Worm (Caenorhabditis elegans) whole organism, L1 larva: ENCODE results near the gene T28F3.9.
A peak's percentile ranks its signal among the peaks of the same experiment; 100 is the strongest.

Source experiments
- Y116A8C.19 ChIP-seq: sonication (generic microtip); optimal IDR thresholded peaks from 2 replicates; lab custom pipeline; 2016; ENCODE audit warnings: missing compliant biosample characterization, missing genetic modification characterization, borderline replicate concordance
- aly-2 ChIP-seq: fragments of 150-350 bp; optimal IDR thresholded peaks from 2 replicates; lab custom pipeline; 2014; ENCODE audit warnings: missing biosample characterization, missing genetic modification characterization
- blmp-1 ChIP-seq: fragments of 150-350 bp; optimal IDR thresholded peaks from 2 replicates; lab custom pipeline; 2014; ENCODE audit warnings: missing biosample characterization, missing genetic modification characterization
- ceh-8 ChIP-seq: fragments of 200-800 bp; sonication (Bioruptor generic); optimal IDR thresholded peaks from 2 replicates; lab custom pipeline; 2018; ENCODE audit warnings: mild to moderate bottlenecking, missing genetic modification characterization, moderate library complexity, missing compliant biosample characterization
- ceh-90 ChIP-seq: sonication (generic microtip); optimal IDR thresholded peaks from 2 replicates; lab custom pipeline; 2016; ENCODE audit warnings: missing genetic modification characterization, missing compliant biosample characterization
- ces-1 ChIP-seq: fragments of 150-350 bp; optimal IDR thresholded peaks from 2 replicates; lab custom pipeline; 2014; ENCODE audit warnings: missing biosample characterization, missing genetic modification reagents, missing genetic modification characterization
- efl-1 ChIP-seq, 4 experiments: fragments of 150-350 bp; optimal IDR thresholded peaks in 3 of 4; peaks in 1 of 4; 1 replicate in 1 of 4; 2 replicates in 3 of 4; lab custom pipeline; 2014; ENCODE audit warnings: missing biosample characterization in 2 of 4, missing genetic modification characterization in 2 of 4, missing genetic modification reagents in 2 of 4
- efl-3 ChIP-seq: fragments of 200-800 bp; sonication (Bioruptor generic); optimal IDR thresholded peaks from 2 replicates; lab custom pipeline; 2018; ENCODE audit warnings: mild to moderate bottlenecking, missing genetic modification characterization, missing compliant biosample characterization
- egl-13 ChIP-seq: sonication (generic microtip); optimal IDR thresholded peaks from 2 replicates; lab custom pipeline; 2016; ENCODE audit warnings: missing genotype, missing genetic modification reagents, missing genetic modification characterization, missing compliant biosample characterization
- elt-2 ChIP-seq: sonication (generic microtip); optimal IDR thresholded peaks from 2 replicates; lab custom pipeline; 2016; ENCODE audit warnings: missing genetic modification characterization, mild to moderate bottlenecking, inconsistent platforms, missing compliant biosample characterization, missing genetic modification reagents
- elt-3 ChIP-seq, 6 experiments: fragments of 150-350 bp in 1 of 6; sonication (generic microtip); optimal IDR thresholded peaks; 2 replicates each; lab custom pipeline; 2017 to 2018; ENCODE audit warnings: missing biosample characterization in 6 of 6, missing genetic modification characterization in 6 of 6, inconsistent platforms in 1 of 6
- ets-5 ChIP-seq: fragments of 200-800 bp; sonication (Bioruptor generic); IDR thresholded peaks from 2 replicates; pipeline ENCODE4 v1.3.6; 2022; ENCODE audit warnings: missing genetic modification characterization, missing compliant biosample characterization
- fkh-4 ChIP-seq: sonication (generic microtip); optimal IDR thresholded peaks from 2 replicates; lab custom pipeline; 2016; ENCODE audit warnings: missing compliant biosample characterization, missing genetic modification characterization, borderline replicate concordance
- fkh-8 ChIP-seq: sonication (generic microtip); optimal IDR thresholded peaks from 2 replicates; lab custom pipeline; 2016; ENCODE audit warnings: mild to moderate bottlenecking, missing genetic modification characterization, missing compliant biosample characterization
- grh-1 ChIP-seq: fragments of 200-800 bp; sonication (Bioruptor generic); IDR thresholded peaks from 2 replicates; pipeline ENCODE4 v1.3.6; 2022; ENCODE audit warnings: missing genetic modification reagents, missing genetic modification characterization, missing compliant biosample characterization
- hlh-17 ChIP-seq: fragments of 200-800 bp; sonication (Bioruptor generic); optimal IDR thresholded peaks from 2 replicates; lab custom pipeline; 2018; ENCODE audit warnings: missing genetic modification characterization, mild to moderate bottlenecking, missing compliant biosample characterization, moderate library complexity, borderline replicate concordance
- jun-1 ChIP-seq: fragments of 150-350 bp; optimal IDR thresholded peaks from 2 replicates; lab custom pipeline; 2014; ENCODE audit warnings: missing biosample characterization, missing genetic modification reagents, missing genetic modification characterization
- lin-35 ChIP-seq, 2 experiments: fragments of 150-350 bp; optimal IDR thresholded peaks; 2 replicates each; lab custom pipeline; 2014; ENCODE audit warnings: missing biosample characterization in 2 of 2, missing genetic modification characterization in 2 of 2, missing genetic modification reagents in 2 of 2
- lsy-2 ChIP-seq, 2 experiments: fragments of 150-350 bp; optimal IDR thresholded peaks; 2 replicates each; lab custom pipeline; 2014; ENCODE audit warnings: missing biosample characterization in 2 of 2, missing genetic modification characterization in 2 of 2
- mep-1 ChIP-seq: fragments of 150-350 bp; optimal IDR thresholded peaks from 2 replicates; lab custom pipeline; 2014; ENCODE audit warnings: missing biosample characterization, missing genetic modification characterization
- nhr-19 ChIP-seq: fragments of 200-800 bp; sonication (Bioruptor generic); conservative IDR thresholded peaks from 2 replicates; pipeline ENCODE4 v1.3.6; 2022; ENCODE audit warnings: missing genetic modification characterization, missing compliant biosample characterization
- nhr-20 ChIP-seq: sonication (generic microtip); optimal IDR thresholded peaks from 2 replicates; lab custom pipeline; 2016; ENCODE audit warnings: mild to moderate bottlenecking, missing genetic modification characterization, missing compliant biosample characterization
- nhr-28 ChIP-seq: fragments of 150-350 bp; optimal IDR thresholded peaks from 2 replicates; lab custom pipeline; 2014; ENCODE audit warnings: missing biosample characterization, missing genetic modification characterization
- nhr-47 ChIP-seq: sonication (generic microtip); optimal IDR thresholded peaks from 2 replicates; lab custom pipeline; 2016; ENCODE audit warnings: mild to moderate bottlenecking, missing genetic modification characterization, moderate library complexity, missing compliant biosample characterization
- nhr-85 ChIP-seq: sonication (generic microtip); peaks from one replicate; lab custom pipeline; 2016; ENCODE audit warnings: missing genetic modification characterization, inconsistent platforms, missing compliant biosample characterization
- nhr-90 ChIP-seq: sonication (generic microtip); optimal IDR thresholded peaks from 2 replicates; lab custom pipeline; 2016; ENCODE audit warnings: mild to moderate bottlenecking, missing genetic modification characterization, missing compliant biosample characterization; ENCODE audit not compliant: poor library complexity
- pag-3 ChIP-seq: sonication (generic microtip); optimal IDR thresholded peaks from 2 replicates; lab custom pipeline; 2017; ENCODE audit warnings: missing genetic modification characterization, mild to moderate bottlenecking, missing compliant biosample characterization, antibody characterized with exemption, borderline replicate concordance; ENCODE audit not compliant: insufficient read depth
- pqm-1 ChIP-seq: sonication (generic microtip); optimal IDR thresholded peaks from 3 replicates; lab custom pipeline; 2017; ENCODE audit warnings: missing biosample characterization, missing genetic modification characterization
- snu-23 ChIP-seq: sonication (generic microtip); optimal IDR thresholded peaks from 2 replicates; lab custom pipeline; 2016; ENCODE audit warnings: missing genetic modification characterization, missing compliant biosample characterization
- swsn-7 ChIP-seq: sonication (generic microtip); optimal IDR thresholded peaks from 2 replicates; lab custom pipeline; 2016; ENCODE audit warnings: missing genetic modification characterization, missing compliant biosample characterization
- tbx-2 ChIP-seq: sonication (generic microtip); optimal IDR thresholded peaks from 2 replicates; lab custom pipeline; 2016; ENCODE audit warnings: missing genetic modification characterization, missing compliant biosample characterization
- tlp-1 ChIP-seq: fragments of 150-350 bp; optimal IDR thresholded peaks from 2 replicates; lab custom pipeline; 2014; ENCODE audit warnings: missing biosample characterization, missing genetic modification characterization
- unc-98 ChIP-seq: fragments of 200-800 bp; sonication (Bioruptor generic); IDR thresholded peaks from 2 replicates; pipeline ENCODE4 v1.3.6; 2022; ENCODE audit warnings: missing genetic modification characterization, missing compliant biosample characterization
- vab-15 ChIP-seq: sonication (generic microtip); optimal IDR thresholded peaks from 2 replicates; lab custom pipeline; 2017; ENCODE audit warnings: missing genotype, mild to moderate bottlenecking, missing genetic modification characterization, missing compliant biosample characterization
- xbp-1 ChIP-seq: sonication (generic microtip); optimal IDR thresholded peaks from 2 replicates; lab custom pipeline; 2016; ENCODE audit warnings: missing genetic modification characterization, missing compliant biosample characterization
- zip-4 ChIP-seq: fragments of 200-800 bp; sonication (Bioruptor generic); optimal IDR thresholded peaks from 2 replicates; lab custom pipeline; 2018; ENCODE audit warnings: mild to moderate bottlenecking, missing genetic modification characterization, moderate library complexity, missing compliant biosample characterization

T28F3.9 gene

DNA sequence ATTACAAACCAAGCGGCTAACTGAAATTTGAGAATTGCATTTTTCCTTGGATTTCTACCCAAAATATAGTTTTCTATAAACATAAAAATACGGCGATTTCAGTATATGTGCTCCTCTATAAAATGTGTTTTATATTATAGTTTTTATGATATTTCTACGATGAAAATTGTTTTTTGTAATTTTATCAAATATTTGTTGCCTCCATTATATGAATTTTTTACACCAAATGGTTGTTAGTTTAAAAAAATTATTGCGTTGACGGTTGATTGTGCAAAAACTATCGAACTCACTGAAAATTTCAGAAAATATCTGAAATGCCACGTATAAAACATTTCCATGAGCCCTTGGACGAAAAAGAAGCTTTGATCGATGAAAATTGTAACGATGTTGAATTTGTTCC, at the start of gene T28F3.9:
Gene T28F3.9, plus strand, starts transcription at position 301 of the 400 bp plus-strand sequence.
- TF ChIP-seq zip-4 = no peak
- no peak for TF ChIP-seq nhr-28 (tag; lab: Kevin White, UChicago)
- TF ChIP-seq efl-1 (optimal IDR thresholded peaks at IDR 0.05; lab: Kevin White, UChicago) = no peak
- peak in 1 of 2 experiments; percentile 35 for TF ChIP-seq efl-1 (GFP tag; optimal IDR thresholded peaks at IDR 0.05 in 1 of 2; lab: Kevin White, UChicago)
- TF ChIP-seq fkh-4 (tag; lab: Kevin White, UChicago) = no peak

- no peak for TF ChIP-seq efl-1 (optimal IDR thresholded peaks at IDR 0.05; lab: Kevin White, UChicago)
- peak in 1 of 2 experiments; percentile 50 for TF ChIP-seq efl-1 (GFP tag; optimal IDR thresholded peaks at IDR 0.05 in 1 of 2; lab: Kevin White, UChicago)
- no peak for TF ChIP-seq fkh-8 (tag; lab: Kevin White, UChicago)
- TF ChIP-seq xbp-1 (tag; lab: Kevin White, UChicago) = no peak
- TF ChIP-seq pag-3 (tag; lab: Kevin White, UChicago) = no peak
Measured at ce11 chrIV:17258824-17259223, 49.5 kb upstream of the T28F3.9 start.

DNA sequence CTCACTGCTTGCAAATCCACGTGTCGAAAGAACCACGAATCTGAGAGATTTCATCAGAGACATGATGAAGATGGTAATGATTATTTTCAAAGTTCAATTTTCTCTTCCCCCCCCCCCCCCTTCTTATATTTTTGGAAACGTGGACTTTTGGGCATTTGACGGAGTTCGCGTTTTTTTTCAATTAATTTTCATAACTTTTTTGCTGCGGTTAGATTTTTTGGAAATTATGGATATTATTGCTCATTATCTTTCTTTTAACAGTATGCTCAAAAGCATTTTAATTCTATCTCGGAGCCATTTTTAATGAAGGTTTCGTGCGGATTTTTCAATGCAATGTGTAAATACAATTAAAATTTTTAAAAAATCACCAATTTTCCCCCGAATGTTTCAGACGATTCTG, 49.0 kb upstream of the T28F3.9 start, which contains the start of gene phyh-1:
Gene phyh-1, minus strand, starts transcription at position 101 of the 400 bp plus-strand sequence.
- TF ChIP-seq nhr-47 (tag; lab: Kevin White, UChicago) = no peak

ce11 chrIV:17262385-17262784, 45.9 kb upstream of the T28F3.9 start, which contains the start of gene ZK550.6:
Gene ZK550.6, minus strand, starts transcription at chrIV:17262485.
- no peak for TF ChIP-seq efl-1 (optimal IDR thresholded peaks at IDR 0.05; lab: Kevin White, UChicago)
- TF ChIP-seq efl-1 (GFP tag; optimal IDR thresholded peaks at IDR 0.05 in 1 of 2; lab: Kevin White, UChicago) = peak in 1 of 2 experiments; percentile 6
- TF ChIP-seq hlh-17 (GFP tag; lab: Kevin White, UChicago) = no peak
- no peak for TF ChIP-seq ces-1 (GFP tag; lab: Kevin White, UChicago)
- no peak for TF ChIP-seq tbx-2 (tag; lab: Kevin White, UChicago)

DNA sequence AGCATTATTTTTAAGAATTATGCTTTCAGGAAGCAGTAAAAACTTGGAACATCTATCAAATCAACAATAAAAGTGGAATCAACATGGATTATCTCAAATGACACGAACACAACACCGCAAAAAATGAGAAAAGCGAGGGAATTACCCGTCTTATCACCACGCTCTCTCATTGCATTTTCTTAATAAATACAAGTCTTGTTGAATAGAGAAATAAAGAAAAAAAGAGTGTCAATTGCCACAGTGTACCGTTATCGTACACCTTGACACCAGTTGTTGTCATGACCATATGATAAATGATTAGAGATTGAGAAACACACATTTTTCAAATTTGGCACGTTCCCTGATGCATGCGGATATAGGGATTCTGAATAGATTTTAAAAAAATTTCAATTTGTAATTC, 44.6 kb upstream of the T28F3.9 start:
- TF ChIP-seq Y116A8C.19 (tag; lab: Kevin White, UChicago) (no peak), lin-35 (GFP tag; optimal IDR thresholded peaks at IDR 0.05; lab: Kevin White, UChicago) (peak in 1 of 2 experiments; percentile 69), egl-13 (tag; lab: Kevin White, UChicago) (no peak), hlh-17 (GFP tag; lab: Kevin White, UChicago) (no peak), elt-2 (tag; lab: Kevin White, UChicago) (peak; percentile 85), grh-1 (no peak), swsn-7 (tag; lab: Kevin White, UChicago) (no peak), elt-3 (tag; optimal IDR thresholded peaks at IDR 0.05; lab: Kevin White, UChicago) (peak in 2 of 6 experiments; percentile 0 to 24), nhr-28 (tag; lab: Kevin White, UChicago) (no peak), nhr-85 (tag; lab: Kevin White, UChicago) (no peak), nhr-19 (GFP tag; lab: Robert Waterston, UW) (no peak), jun-1 (tag; lab: Kevin White, UChicago) (no peak), ceh-8 (GFP tag; lab: Kevin White, UChicago) (no peak), snu-23 (peak; percentile 20), aly-2 (tag; lab: Kevin White, UChicago) (no peak), unc-98 (GFP tag; lab: Robert Waterston, UW) (no peak), ceh-90 (no peak), tlp-1 (no peak), nhr-90 (tag; lab: Kevin White, UChicago) (peak; percentile 15), mep-1 (no peak), efl-3 (no peak), lsy-2 (tag; optimal IDR thresholded peaks at IDR 0.05; lab: Kevin White, UChicago) (peak in 1 of 2 experiments; percentile 17), pqm-1 (tag; lab: Kevin White, UChicago) (peak; percentile 6), zip-4 (no peak), vab-15 (no peak), blmp-1 (peak; percentile 52), nhr-47 (tag; lab: Kevin White, UChicago) (no peak), pag-3 (tag; lab: Kevin White, UChicago) (no peak), ets-5 (no peak), nhr-20 (tag; lab: Kevin White, UChicago) (peak; percentile 27)
- TF ChIP-seq, all 84 proteins: peak for 9
